Worm (Caenorhabditis elegans): ENCODE measurements around the gene sre-35.

- TF ChIP-seq snpc-4 (tag; optimal IDR thresholded peaks at IDR 0.05) (no peak), xbp-1 (tag; optimal IDR thresholded peaks at IDR 0.05) (no peak), fkh-10 (GFP tag; optimal IDR thresholded peaks at IDR 0.05) (no peak), tbx-2 (tag; optimal IDR thresholded peaks at IDR 0.05) (no peak), aha-1 (tag; optimal IDR thresholded peaks at IDR 0.05) (no peak), unc-62 (GFP tag; optimal IDR thresholded peaks at IDR 0.05) (no peak), ceh-82 (tag; optimal IDR thresholded peaks at IDR 0.05) (no peak), alr-1 (tag; optimal IDR thresholded peaks at IDR 0.05; ENCODE audit: borderline replicate concordance) (no peak), nhr-47 (tag; optimal IDR thresholded peaks at IDR 0.05) (no peak), lsy-2 (tag; optimal IDR thresholded peaks at IDR 0.05) (no peak)
Measured at ce11 chrII:12401791-12402190, 50.9 kb downstream of the sre-35 start, which contains the start of gene sre-29.

Measured in whole organism, L1 larva.